Worm (Caenorhabditis elegans): ENCODE data around the gene ZC204.12.

ZC204.12 gene

ce11 chrII:1683742-1684141 is 26.6 kb upstream of the ZC204.12 start, which contains the start of gene fbxb-25:
Gene fbxb-25 (plus strand): TSS chrII:1684042.
- no peak for TF ChIP-seq nhr-47 (tag; optimal IDR thresholded peaks at IDR 0.05)
- no peak for TF ChIP-seq mab-9 (GFP tag; IDR thresholded peaks at IDR 0.05)
- no peak for TF ChIP-seq grh-1 (GFP tag; IDR thresholded peaks at IDR 0.05)
- TF ChIP-seq nhr-20 (tag; optimal IDR thresholded peaks at IDR 0.05): no peak
- TF ChIP-seq nhr-28 (tag; optimal IDR thresholded peaks at IDR 0.05): no peak
- no peak for TF ChIP-seq fkh-4 (tag; optimal IDR thresholded peaks at IDR 0.05; ENCODE audit: borderline replicate concordance)
- no peak for TF ChIP-seq hlh-17 (GFP tag; optimal IDR thresholded peaks at IDR 0.05; ENCODE audit: borderline replicate concordance)
- no peak for TF ChIP-seq jun-1 (tag; optimal IDR thresholded peaks at IDR 0.05)
- TF ChIP-seq swsn-7 (tag; optimal IDR thresholded peaks at IDR 0.05): no peak
- TF ChIP-seq ceh-88 (GFP tag; IDR thresholded peaks at IDR 0.05): no peak
- TF ChIP-seq skn-1 (tag; optimal IDR thresholded peaks at IDR 0.05): no peak

- TF ChIP-seq ztf-11 (tag; optimal IDR thresholded peaks at IDR 0.05): no peak
- no peak for TF ChIP-seq zag-1 (tag; optimal IDR thresholded peaks at IDR 0.05)
- no peak for TF ChIP-seq lin-14 (GFP tag; optimal IDR thresholded peaks at IDR 0.05)
- TF ChIP-seq elt-2 (tag; optimal IDR thresholded peaks at IDR 0.05): no peak
- TF ChIP-seq alr-1 (tag; optimal IDR thresholded peaks at IDR 0.05; ENCODE audit: borderline replicate concordance): no peak
- TF ChIP-seq sptf-1 (tag; optimal IDR thresholded peaks at IDR 0.05): no peak
- TF ChIP-seq jun-1 (tag; optimal IDR thresholded peaks at IDR 0.05): no peak
- TF ChIP-seq aha-1 (tag; optimal IDR thresholded peaks at IDR 0.05): no peak
- no peak for TF ChIP-seq hpl-2 (GFP tag; optimal IDR thresholded peaks at IDR 0.05)
- no peak for TF ChIP-seq swsn-7 (tag; optimal IDR thresholded peaks at IDR 0.05)
- TF ChIP-seq nhr-47 (tag; optimal IDR thresholded peaks at IDR 0.05): no peak
Observed at ce11 chrII:1682218-1682617, 25.1 kb upstream of the ZC204.12 start, which contains the start of gene fbxb-26. Gene fbxb-26 (plus strand): TSS chrII:1682518.

ce11 chrII:1679081-1679480 is 22.0 kb upstream of the ZC204.12 start, which contains the start of gene irld-36:
Gene irld-36 (plus strand): TSS chrII:1679381.
- TF ChIP-seq grh-1 (GFP tag; IDR thresholded peaks at IDR 0.05) (no peak), nhr-77 (tag; optimal IDR thresholded peaks at IDR 0.05) (no peak), blmp-1 (tag; optimal IDR thresholded peaks at IDR 0.05) (no peak), C34B4.2 (tag; optimal IDR thresholded peaks at IDR 0.05) (no peak), ztf-11 (tag; optimal IDR thresholded peaks at IDR 0.05) (no peak), snpc-4 (tag; optimal IDR thresholded peaks at IDR 0.05) (no peak), unc-62 (GFP tag; optimal IDR thresholded peaks at IDR 0.05) (no peak), fkh-10 (GFP tag; optimal IDR thresholded peaks at IDR 0.05) (no peak), irx-1 (tag; optimal IDR thresholded peaks at IDR 0.05) (no peak), elt-2 (tag; optimal IDR thresholded peaks at IDR 0.05) (no peak), nhr-47 (tag; optimal IDR thresholded peaks at IDR 0.05) (no peak), rnt-1 (tag; optimal IDR thresholded peaks at IDR 0.05) (no peak)

- no peak for TF ChIP-seq ceh-90 (tag; optimal IDR thresholded peaks at IDR 0.05)
- TF ChIP-seq hlh-4 (tag; optimal IDR thresholded peaks at IDR 0.05): no peak
- TF ChIP-seq ama-1 (optimal IDR thresholded peaks at IDR 0.05): no peak
- TF ChIP-seq fkh-10 (GFP tag; optimal IDR thresholded peaks at IDR 0.05): no peak
- TF ChIP-seq lin-35 (GFP tag; optimal IDR thresholded peaks at IDR 0.05): no peak
- TF ChIP-seq ces-1 (GFP tag; optimal IDR thresholded peaks at IDR 0.05): no peak
- TF ChIP-seq ceh-82 (tag; optimal IDR thresholded peaks at IDR 0.05): no peak
- no peak for TF ChIP-seq dpl-1 (GFP tag; optimal IDR thresholded peaks at IDR 0.05)
- TF ChIP-seq nhr-85 (tag): no peak
- no peak for TF ChIP-seq aha-1 (tag; optimal IDR thresholded peaks at IDR 0.05)
Observed at ce11 chrII:1676088-1676487, 19.0 kb upstream of the ZC204.12 start, which contains the start of gene fbxb-17. Gene fbxb-17 (plus strand): TSS chrII:1676388.

ce11 chrII:1672673-1673072 is 15.6 kb upstream of the ZC204.12 start:
- no peak for TF ChIP-seq tbx-2 (tag; optimal IDR thresholded peaks at IDR 0.05)
- TF ChIP-seq ztf-11 (tag; optimal IDR thresholded peaks at IDR 0.05): no peak

Data from whole organism, L1 larva.